Worm (Caenorhabditis elegans): ENCODE results near the gene C34F11.5.

Gene C34F11.5

ce11 chrII:5184661-5185545 lies 10.7 kb upstream of the C34F11.5 start:
- TF ChIP-seq nhr-71 (tag; optimal IDR thresholded peaks at IDR 0.05) (peak; percentile 43), elt-2 (tag; optimal IDR thresholded peaks at IDR 0.05) (peak; percentile 98), ets-5 (GFP tag; IDR thresholded peaks at IDR 0.05) (no peak), fkh-4 (tag; optimal IDR thresholded peaks at IDR 0.05; ENCODE audit: borderline replicate concordance) (no peak), mep-1 (tag; optimal IDR thresholded peaks at IDR 0.05) (no peak)

- TF ChIP-seq tlp-1 (tag; optimal IDR thresholded peaks at IDR 0.05) = peak; percentile 44
- peak; percentile 23 for TF ChIP-seq lin-14 (GFP tag; optimal IDR thresholded peaks at IDR 0.05)
- TF ChIP-seq elt-2 (tag; optimal IDR thresholded peaks at IDR 0.05) = peak; percentile 97
- no peak for TF ChIP-seq Y116A8C.19 (tag; optimal IDR thresholded peaks at IDR 0.05; ENCODE audit: borderline replicate concordance)
- TF ChIP-seq nhr-71 (tag; optimal IDR thresholded peaks at IDR 0.05) = peak; percentile 36
- no peak for TF ChIP-seq lin-35 (GFP tag; optimal IDR thresholded peaks at IDR 0.05)
- TF ChIP-seq efl-1 (optimal IDR thresholded peaks at IDR 0.05) = no peak
- TF ChIP-seq efl-1 (GFP tag; optimal IDR thresholded peaks at IDR 0.05 in 1 of 2) = no peak
- no peak for TF ChIP-seq mdl-1 (tag; optimal IDR thresholded peaks at IDR 0.05)
- TF ChIP-seq ces-1 (GFP tag; optimal IDR thresholded peaks at IDR 0.05) = no peak
- no peak for TF ChIP-seq F16B12.6 (tag; optimal IDR thresholded peaks at IDR 0.05)
- TF ChIP-seq nhr-77 (tag; optimal IDR thresholded peaks at IDR 0.05) = no peak
- TF ChIP-seq nhr-12 (tag; optimal IDR thresholded peaks at IDR 0.05) = no peak
- TF ChIP-seq grh-1 (GFP tag; IDR thresholded peaks at IDR 0.05) = no peak
Measured at ce11 chrII:5185955-5186539, 9.6 kb upstream of the C34F11.5 start.

- TF ChIP-seq mdl-1 (tag; optimal IDR thresholded peaks at IDR 0.05) (no peak), elt-2 (tag; optimal IDR thresholded peaks at IDR 0.05) (peak; percentile 88)
Measured at ce11 chrII:5186870-5187269, 8.7 kb upstream of the C34F11.5 start.

ce11 chrII:5187469-5187868 lies 8.1 kb upstream of the C34F11.5 start, which contains the start of gene crh-2:
Gene crh-2, minus strand, starts transcription at chrII:5187569.
- no peak for TF ChIP-seq nhr-20 (tag; optimal IDR thresholded peaks at IDR 0.05)
- TF ChIP-seq ceh-63 (GFP tag; optimal IDR thresholded peaks at IDR 0.05) = no peak
- TF ChIP-seq nhr-11 (tag; optimal IDR thresholded peaks at IDR 0.05) = no peak
- TF ChIP-seq blmp-1 (tag; optimal IDR thresholded peaks at IDR 0.05) = no peak
- TF ChIP-seq nhr-19 (GFP tag; conservative IDR thresholded peaks at IDR 0.05) = no peak
- no peak for TF ChIP-seq tlp-1 (tag; optimal IDR thresholded peaks at IDR 0.05)
- TF ChIP-seq swsn-7 (tag; optimal IDR thresholded peaks at IDR 0.05) = no peak
- no peak for TF ChIP-seq fkh-4 (tag; optimal IDR thresholded peaks at IDR 0.05; ENCODE audit: borderline replicate concordance)
- no peak for TF ChIP-seq unc-130 (tag; optimal IDR thresholded peaks at IDR 0.05)
- TF ChIP-seq skn-1 (tag; optimal IDR thresholded peaks at IDR 0.05) = no peak

- TF ChIP-seq hlh-4 (tag; optimal IDR thresholded peaks at IDR 0.05) (no peak), ama-1 (optimal IDR thresholded peaks at IDR 0.05) (no peak), unc-30 (tag; optimal IDR thresholded peaks at IDR 0.05) (no peak), egl-27 (tag; optimal IDR thresholded peaks at IDR 0.05) (no peak)
Measured at ce11 chrII:5187934-5188333, 7.7 kb upstream of the C34F11.5 start.

- TF ChIP-seq efl-1 (optimal IDR thresholded peaks at IDR 0.05) (no peak), efl-1 (GFP tag; optimal IDR thresholded peaks at IDR 0.05 in 1 of 2) (peak in 1 of 2 experiments; percentile 70), dpl-1 (GFP tag; optimal IDR thresholded peaks at IDR 0.05) (no peak), lin-35 (GFP tag; optimal IDR thresholded peaks at IDR 0.05) (peak in 1 of 2 experiments; percentile 22), snpc-4 (tag; optimal IDR thresholded peaks at IDR 0.05) (no peak), unc-62 (GFP tag; optimal IDR thresholded peaks at IDR 0.05) (no peak), pax-3 (tag; optimal IDR thresholded peaks at IDR 0.05) (no peak), elt-2 (tag; optimal IDR thresholded peaks at IDR 0.05) (peak; percentile 96), jun-1 (tag; optimal IDR thresholded peaks at IDR 0.05) (peak; percentile 25), ceh-82 (tag; optimal IDR thresholded peaks at IDR 0.05) (no peak)
Measured at ce11 chrII:5191766-5192165, 3.8 kb upstream of the C34F11.5 start.

Measured in whole organism, L1 larva.